Fruit fly (Drosophila melanogaster) whole organism, embryonic: Measurements from ENCODE around the gene nan.

Experiments used
- Bgb ChIP-seq: fragments of 200-800 bp; sonication (Bioruptor generic); IDR thresholded peaks from 2 replicates; pipeline ENCODE4 v1.3.6; 2022; ENCODE audit warnings: missing biosample characterization, missing genetic modification characterization; ENCODE audit not compliant: partially characterized antibody
- BtbVII ChIP-seq: fragments of 200-800 bp; sonication (Bioruptor generic); optimal IDR thresholded peaks from 3 replicates; lab custom pipeline; 2017; ENCODE audit warnings: missing biosample characterization, mild to moderate bottlenecking, missing genetic modification characterization
- CG10274 ChIP-seq: fragments of 200-800 bp; sonication (Bioruptor generic); optimal IDR thresholded peaks from 3 replicates; lab custom pipeline; 2017; ENCODE audit warnings: missing biosample characterization, mild to moderate bottlenecking, missing genetic modification characterization
- CG11696 ChIP-seq: fragments of 200-800 bp; sonication (Bioruptor generic); IDR thresholded peaks from 2 replicates; pipeline ENCODE4 v1.3.6; 2022; ENCODE audit warnings: missing biosample characterization, missing genetic modification characterization
- CG13424 ChIP-seq: fragments of 200-800 bp; sonication (Bioruptor generic); optimal IDR thresholded peaks from 2 replicates; lab custom pipeline; 2019; ENCODE audit warnings: missing biosample characterization, mild to moderate bottlenecking, missing genetic modification characterization, moderate library complexity
- CG13775 ChIP-seq: fragments of 200-800 bp; sonication (Bioruptor generic); optimal IDR thresholded peaks from 3 replicates; lab custom pipeline; 2017; ENCODE audit warnings: missing biosample characterization, mild to moderate bottlenecking, missing genetic modification characterization
- CG14441 ChIP-seq: fragments of 200-800 bp; sonication (Bioruptor generic); IDR thresholded peaks from 2 replicates; pipeline ENCODE4 v1.3.6; 2022; ENCODE audit warnings: missing biosample characterization, missing genetic modification characterization
- CG15011 ChIP-seq: fragments of 200-800 bp; sonication (Bioruptor generic); optimal IDR thresholded peaks from 3 replicates; lab custom pipeline; 2018; ENCODE audit warnings: missing biosample characterization, mild to moderate bottlenecking, missing genetic modification characterization
- CG16815 ChIP-seq: fragments of 200-800 bp; sonication (Bioruptor generic); optimal IDR thresholded peaks from 3 replicates; lab custom pipeline; 2017; ENCODE audit warnings: missing biosample characterization, mild to moderate bottlenecking, missing genetic modification characterization
- CG17361 ChIP-seq: fragments of 200-800 bp; sonication (Bioruptor generic); IDR thresholded peaks from 3 replicates; pipeline ENCODE4 v1.3.6; 2022; ENCODE audit warnings: missing biosample characterization, missing genetic modification characterization
- CG18476 ChIP-seq: fragments of 200-800 bp; sonication (Bioruptor generic); optimal IDR thresholded peaks from 2 replicates; lab custom pipeline; 2016; ENCODE audit warnings: missing biosample characterization, mild to moderate bottlenecking, missing genetic modification characterization
- CG2712 ChIP-seq: fragments of 200-800 bp; optimal IDR thresholded peaks from 3 replicates; lab custom pipeline; 2019; ENCODE audit warnings: missing biosample characterization, mild to moderate bottlenecking, missing genetic modification characterization, moderate library complexity
- CG34422 ChIP-seq: fragments of 200-800 bp; sonication (Bioruptor generic); IDR thresholded peaks from 3 replicates; pipeline ENCODE4 v1.3.6; 2022; ENCODE audit warnings: missing biosample characterization, missing genetic modification characterization
- CG4730 ChIP-seq: fragments of 200-800 bp; sonication (Bioruptor generic); IDR thresholded peaks from 2 replicates; pipeline ENCODE4 v1.3.6; 2022; ENCODE audit warnings: missing biosample characterization, missing genetic modification characterization
- CG4854 ChIP-seq: fragments of 200-800 bp; sonication (Bioruptor generic); optimal IDR thresholded peaks from 2 replicates; lab custom pipeline; 2016; ENCODE audit warnings: missing biosample characterization, missing genetic modification characterization, inconsistent platforms
- CG5953 ChIP-seq: fragments of 200-800 bp; sonication (Bioruptor generic); IDR thresholded peaks from 2 replicates; pipeline ENCODE4 v1.3.6; 2022; ENCODE audit warnings: missing biosample characterization, missing genetic modification characterization
- CG6683 ChIP-seq: fragments of 200-800 bp; sonication (Bioruptor generic); optimal IDR thresholded peaks from 2 replicates; lab custom pipeline; 2017; ENCODE audit warnings: missing biosample characterization, mild to moderate bottlenecking, missing genetic modification characterization, missing genetic modification reagents
- CG6791 ChIP-seq: fragments of 200-800 bp; sonication (Bioruptor generic); IDR thresholded peaks from 3 replicates; pipeline ENCODE4 v1.3.6; 2022; ENCODE audit warnings: missing biosample characterization, missing genetic modification characterization; ENCODE audit not compliant: partially characterized antibody
- CG7839 ChIP-seq: fragments of 200-800 bp; sonication (Bioruptor generic); optimal IDR thresholded peaks from 3 replicates; lab custom pipeline; 2018; ENCODE audit warnings: missing biosample characterization, mild to moderate bottlenecking, missing genetic modification characterization, moderate library complexity
- CG7928 ChIP-seq: fragments of 200-800 bp; sonication (Bioruptor generic); optimal IDR thresholded peaks from 2 replicates; lab custom pipeline; 2017; ENCODE audit warnings: missing biosample characterization, mild to moderate bottlenecking, missing genetic modification characterization
- CrebB ChIP-seq: fragments of 200-800 bp; sonication (Bioruptor generic); optimal IDR thresholded peaks from 3 replicates; lab custom pipeline; 2018; ENCODE audit warnings: missing biosample characterization, mild to moderate bottlenecking, missing genetic modification characterization
- D19A ChIP-seq: fragments of 200-800 bp; optimal IDR thresholded peaks from 3 replicates; lab custom pipeline; 2019; ENCODE audit warnings: missing biosample characterization, mild to moderate bottlenecking, missing genetic modification characterization, moderate library complexity
- Dbx ChIP-seq: fragments of 200-800 bp; sonication (Bioruptor generic); IDR thresholded peaks from 3 replicates; pipeline ENCODE4 v1.3.6; 2022; ENCODE audit warnings: missing biosample characterization, missing genetic modification characterization
- HLH3B ChIP-seq: fragments of 200-800 bp; sonication (Bioruptor generic); IDR thresholded peaks from 2 replicates; pipeline ENCODE4 v1.3.6; 2022; ENCODE audit warnings: missing biosample characterization, missing genetic modification characterization
- Lpt ChIP-seq: fragments of >200 bp; optimal IDR thresholded peaks from 2 replicates; lab custom pipeline; 2018; ENCODE audit warnings: missing biosample characterization, missing genetic modification characterization
- MBD-R2 ChIP-seq: fragments of 200-800 bp; sonication (Bioruptor generic); IDR thresholded peaks from 2 replicates; pipeline ENCODE4 v1.3.6; 2022; ENCODE audit warnings: missing biosample characterization, missing genetic modification characterization
- Neu2 ChIP-seq: fragments of 200-800 bp; sonication (Bioruptor generic); optimal IDR thresholded peaks from 3 replicates; lab custom pipeline; 2016; ENCODE audit warnings: missing biosample characterization, missing genetic modification characterization, borderline replicate concordance
- Usf ChIP-seq: fragments of 200-800 bp; sonication (Bioruptor generic); optimal IDR thresholded peaks from 2 replicates; lab custom pipeline; 2017; ENCODE audit warnings: missing genotype, missing biosample characterization, missing genetic modification characterization
- ara ChIP-seq: fragments of 200-800 bp; sonication (Bioruptor generic); IDR thresholded peaks from 2 replicates; pipeline ENCODE4 v1.3.6; 2022; ENCODE audit warnings: missing biosample characterization, missing genetic modification characterization
- btn ChIP-seq: fragments of 200-800 bp; sonication (Bioruptor generic); optimal IDR thresholded peaks from 2 replicates; lab custom pipeline; 2016; ENCODE audit warnings: missing biosample characterization, missing genetic modification characterization
- cwo ChIP-seq: fragments of 200-800 bp; sonication (Bioruptor generic); optimal IDR thresholded peaks from 3 replicates; lab custom pipeline; 2017; ENCODE audit warnings: missing biosample characterization, missing genetic modification characterization, mild to moderate bottlenecking, moderate library complexity, missing genetic modification reagents
- dmrt99B ChIP-seq: fragments of 200-800 bp; sonication (Bioruptor generic); optimal IDR thresholded peaks from 2 replicates; lab custom pipeline; 2018; ENCODE audit warnings: missing biosample characterization, mild to moderate bottlenecking, missing genetic modification characterization, moderate library complexity
- esg ChIP-seq: fragments of 200-800 bp; sonication (Bioruptor generic); conservative IDR thresholded peaks from 2 replicates; pipeline ENCODE4 v1.3.6; 2022; ENCODE audit warnings: missing biosample characterization, missing genetic modification characterization
- eve ChIP-seq, 2 experiments: fragments of >200 bp; optimal IDR thresholded peaks; 2 replicates each; lab custom pipeline; 2017; ENCODE audit warnings: missing biosample characterization in 2 of 2, missing genetic modification characterization in 2 of 2
- fd96Cb ChIP-seq: fragments of 200-800 bp; sonication (Bioruptor generic); optimal IDR thresholded peaks from 2 replicates; lab custom pipeline; 2018; ENCODE audit warnings: missing biosample characterization, mild to moderate bottlenecking, missing genetic modification characterization, moderate library complexity
- ftz-f1 ChIP-seq: fragments of 200-800 bp; sonication (Bioruptor generic); optimal IDR thresholded peaks from 2 replicates; lab custom pipeline; 2016; ENCODE audit warnings: missing biosample characterization, missing genetic modification characterization
- her ChIP-seq: fragments of 200-800 bp; sonication (Bioruptor generic); optimal IDR thresholded peaks from 2 replicates; lab custom pipeline; 2016; ENCODE audit warnings: missing biosample characterization, missing genetic modification characterization
- insv ChIP-seq, 2 experiments: fragments of 200-800 bp; sonication (Bioruptor generic); optimal IDR thresholded peaks; 3 replicates each; lab custom pipeline; 2016 to 2018; ENCODE audit warnings: missing biosample characterization in 2 of 2, missing genetic modification characterization in 2 of 2
- lab ChIP-seq: fragments of 200-800 bp; sonication (Bioruptor generic); optimal IDR thresholded peaks from 3 replicates; lab custom pipeline; 2017; ENCODE audit warnings: missing biosample characterization, missing genetic modification characterization, mild to moderate bottlenecking, moderate library complexity, missing genetic modification reagents
- nom ChIP-seq: fragments of 200-800 bp; sonication (Bioruptor generic); optimal IDR thresholded peaks from 2 replicates; lab custom pipeline; 2017; ENCODE audit warnings: missing biosample characterization, missing genetic modification characterization, mild to moderate bottlenecking, moderate library complexity, missing genetic modification reagents
- prd ChIP-seq, 3 experiments: fragments of >200 bp in 2 of 3; fragments of 200-800 bp in 1 of 3; sonication (Bioruptor generic) in 1 of 3; optimal IDR thresholded peaks in 2 of 3; IDR thresholded peaks in 1 of 3; 2 replicates in 2 of 3; 3 replicates in 1 of 3; pipeline versions ENCODE4 v1.3.6 to Lab custom; 2017 to 2022; ENCODE audit warnings: missing biosample characterization in 1 of 3, missing genetic modification characterization in 1 of 3
- sd ChIP-seq: fragments of 200-800 bp; sonication (Bioruptor generic); optimal IDR thresholded peaks from 3 replicates; lab custom pipeline; 2018; ENCODE audit warnings: missing biosample characterization, mild to moderate bottlenecking, missing genetic modification characterization, moderate library complexity
- shn ChIP-seq: fragments of 200-800 bp; sonication (Bioruptor generic); optimal IDR thresholded peaks from 3 replicates; lab custom pipeline; 2016; ENCODE audit warnings: missing biosample characterization, missing genetic modification characterization
- slbo ChIP-seq: fragments of 200-800 bp; sonication (Bioruptor generic); IDR thresholded peaks from 2 replicates; pipeline ENCODE4 v1.3.6; 2022; ENCODE audit warnings: missing biosample characterization, missing genetic modification characterization
- slou ChIP-seq: fragments of 200-800 bp; sonication (Bioruptor generic); optimal IDR thresholded peaks from 3 replicates; lab custom pipeline; 2016; ENCODE audit warnings: missing biosample characterization, missing genetic modification characterization
- tll ChIP-seq, 2 experiments: fragments of 200-800 bp in 1 of 2; fragments of >200 bp in 1 of 2; sonication (Bioruptor generic) in 1 of 2; optimal IDR thresholded peaks; 2 replicates each; lab custom pipeline; 2017 to 2019; ENCODE audit warnings: missing biosample characterization in 2 of 2, missing genetic modification characterization in 2 of 2, mild to moderate bottlenecking in 1 of 2, moderate library complexity in 1 of 2
- unc-4 ChIP-seq: fragments of 200-800 bp; sonication (Bioruptor generic); IDR thresholded peaks from 2 replicates; pipeline ENCODE4 v1.3.6; 2022; ENCODE audit warnings: missing biosample characterization, missing genetic modification characterization; ENCODE audit not compliant: partially characterized antibody

Gene nan

DNA sequence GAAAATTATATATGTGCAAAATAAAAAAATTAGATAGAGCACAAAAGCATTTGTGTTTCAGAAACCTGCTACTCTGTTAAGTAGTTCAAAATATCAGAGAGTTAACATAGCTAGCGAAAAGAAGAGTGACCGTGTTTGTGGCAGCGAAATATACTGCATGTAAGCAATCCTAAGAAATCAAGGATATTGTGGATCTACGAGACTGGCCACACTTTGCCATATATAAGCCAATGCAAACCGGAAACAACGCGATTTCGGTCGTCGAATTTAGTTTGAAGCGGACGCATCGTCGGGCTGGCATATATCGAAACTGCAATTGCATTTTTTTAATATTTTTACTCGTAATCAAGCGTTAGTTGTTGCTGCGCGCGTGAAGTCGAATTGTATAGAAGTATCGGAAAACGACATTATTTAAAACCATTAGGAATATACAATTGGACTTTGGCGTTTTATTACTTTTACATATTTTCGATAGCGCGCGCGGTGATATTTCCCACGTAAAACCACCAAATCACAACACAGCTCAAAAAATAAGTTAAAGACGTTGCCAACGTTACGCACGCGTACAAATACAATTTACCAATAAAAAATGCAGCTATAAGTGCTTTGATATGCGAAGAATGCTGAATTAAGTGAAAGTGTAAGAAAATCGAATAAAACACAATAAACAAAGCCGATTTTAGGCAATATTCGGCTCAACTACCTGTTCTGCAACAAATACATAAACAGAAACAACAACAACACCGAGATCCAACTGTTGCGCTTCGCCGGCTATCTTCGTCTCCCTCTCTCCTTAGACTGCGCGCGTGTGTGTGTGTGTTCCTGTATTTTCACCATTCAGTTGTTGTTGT lies 1.4 kb upstream of the nan start, which contains the start of gene nuf:
Gene nuf, plus strand, starts transcription at position 246 of the 851 bp plus-strand sequence.
- TF ChIP-seq CG2712 (tag; lab: Kevin White, UChicago) (peak; percentile 46), slou (GFP tag; lab: Kevin White, UChicago) (no peak), dmrt99B (tag; lab: Kevin White, UChicago) (peak; percentile 50), btn (no peak), lab (peak; percentile 63), MBD-R2 (no peak), CG18476 (GFP tag; lab: Kevin White, UChicago) (no peak), CG34422 (GFP tag; lab: Robert Waterston, UW) (peak; percentile 73; the same call in 2 of the 3 replicates), fd96Cb (tag; lab: Kevin White, UChicago) (no peak), tll (GFP tag; optimal IDR thresholded peaks at IDR 0.05; lab: Kevin White, UChicago) (no peak), ara (GFP tag; lab: Robert Waterston, UW) (no peak), shn (no peak), CG4854 (no peak), cwo (GFP tag; lab: Kevin White, UChicago) (peak; percentile 31), CG15011 (GFP tag; lab: Kevin White, UChicago) (no peak), CG11696 (GFP tag; lab: Robert Waterston, UW) (no peak; the same call in 1 of the 2 replicates), HLH3B (no peak), CG13424 (tag; lab: Kevin White, UChicago) (peak; percentile 1), BtbVII (GFP tag; lab: Kevin White, UChicago) (peak; percentile 82), CG7839 (peak; percentile 23), CG4730 (GFP tag; lab: Robert Waterston, UW) (no peak), CG6683 (GFP tag; lab: Kevin White, UChicago) (peak; percentile 54), sd (no peak), nom (peak; percentile 87), Bgb (GFP tag; lab: Robert Waterston, UW) (peak; percentile 64), CG16815 (GFP tag; lab: Kevin White, UChicago) (no peak), CG13775 (GFP tag; lab: Kevin White, UChicago) (peak; percentile 38), CG14441 (peak; percentile 35; the same call in 1 of the 2 replicates), ftz-f1 (GFP tag; lab: Kevin White, UChicago) (no peak), unc-4 (GFP tag; lab: Robert Waterston, UW) (no peak), CG5953 (GFP tag; lab: Robert Waterston, UW) (peak; percentile 46; the same call in 1 of the 2 replicates), Lpt (GFP tag; lab: Kevin White, UChicago) (no peak), Dbx (peak; percentile 69; the same call in 2 of the 3 replicates), CG7928 (GFP tag; lab: Kevin White, UChicago) (peak; percentile 44), Usf (no peak), slbo (GFP tag; lab: Robert Waterston, UW) (peak; percentile 42), CG6791 (GFP tag; lab: Robert Waterston, UW) (no peak; the same call in 2 of the 3 replicates), CG10274 (no peak), her (GFP tag; lab: Kevin White, UChicago) (peak; percentile 35), CG17361 (GFP tag; lab: Robert Waterston, UW) (no peak; the same call in 2 of the 3 replicates), insv (GFP tag; optimal IDR thresholded peaks at IDR 0.05; lab: Kevin White, UChicago) (peak; percentile 50 to 99), CrebB (tag; lab: Kevin White, UChicago) (peak; percentile 73), esg (GFP tag; lab: Robert Waterston, UW) (no peak), eve (GFP tag; optimal IDR thresholded peaks at IDR 0.05; lab: Kevin White, UChicago) (peak in 1 of 2 experiments; percentile 50), Neu2 (no peak), D19A (no peak), prd (optimal IDR thresholded peaks at IDR 0.05; lab: Kevin White, UChicago) (no peak), prd (GFP tag; IDR thresholded peaks at IDR 0.05; lab: Robert Waterston, UW) (peak; percentile 10; the same call in 1 of the 3 replicates)
